Worm (Caenorhabditis elegans) whole organism, late embryonic: ENCODE data around the gene K07E8.6.
A peak's percentile ranks its signal among the peaks of the same experiment; 100 is the strongest.

Experiments used
- C38D4.7 ChIP-seq: fragments of 200-800 bp; sonication (Bioruptor generic); optimal IDR thresholded peaks from 2 replicates; lab custom pipeline; 2018; ENCODE audit warnings: mild to moderate bottlenecking, missing genetic modification characterization, moderate library complexity, missing compliant biosample characterization
- ama-1 ChIP-seq: fragments of 150-350 bp; optimal IDR thresholded peaks from 2 replicates; lab custom pipeline; 2014
- ceh-14 ChIP-seq: sonication (generic microtip); optimal IDR thresholded peaks from 2 replicates; lab custom pipeline; 2016; ENCODE audit warnings: missing genotype, missing genetic modification characterization, missing compliant biosample characterization
- dmd-4 ChIP-seq: sonication (generic microtip); optimal IDR thresholded peaks from 2 replicates; lab custom pipeline; 2016; ENCODE audit warnings: borderline replicate concordance, missing genetic modification characterization, missing compliant biosample characterization
- dve-1 ChIP-seq: sonication (generic microtip); optimal IDR thresholded peaks from 2 replicates; lab custom pipeline; 2017; ENCODE audit warnings: antibody characterized with exemption, mild to moderate bottlenecking, missing genetic modification characterization, missing compliant biosample characterization
- elt-2 ChIP-seq: sonication (generic microtip); optimal IDR thresholded peaks from 2 replicates; lab custom pipeline; 2016; ENCODE audit warnings: missing genetic modification reagents, missing genetic modification characterization, missing compliant biosample characterization
- fax-1 ChIP-seq: sonication (generic microtip); optimal IDR thresholded peaks from 2 replicates; lab custom pipeline; 2016; ENCODE audit warnings: missing genotype, missing genetic modification characterization, missing compliant biosample characterization
- mec-3 ChIP-seq: sonication (generic microtip); optimal IDR thresholded peaks from 2 replicates; lab custom pipeline; 2016; ENCODE audit warnings: borderline replicate concordance, missing genetic modification characterization, missing compliant biosample characterization
- nfya-1 ChIP-seq: sonication (generic microtip); optimal IDR thresholded peaks from 2 replicates; lab custom pipeline; 2017; ENCODE audit warnings: missing genetic modification characterization, mild to moderate bottlenecking, missing compliant biosample characterization, antibody characterized with exemption, moderate library complexity
- pag-3 ChIP-seq: sonication (generic microtip); optimal IDR thresholded peaks from 2 replicates; lab custom pipeline; 2016; ENCODE audit warnings: missing compliant biosample characterization, missing genetic modification characterization, borderline replicate concordance
- pax-1 ChIP-seq: fragments of 150-350 bp; optimal IDR thresholded peaks from 2 replicates; lab custom pipeline; 2014; ENCODE audit warnings: missing biosample characterization, missing genetic modification characterization
- pqm-1 ChIP-seq: sonication (generic microtip); optimal IDR thresholded peaks from 2 replicates; lab custom pipeline; 2016; ENCODE audit warnings: missing genetic modification characterization, missing compliant biosample characterization
- rnt-1 ChIP-seq: sonication (generic microtip); optimal IDR thresholded peaks from 2 replicates; lab custom pipeline; 2016; ENCODE audit warnings: missing genetic modification characterization, missing compliant biosample characterization

- no peak for TF ChIP-seq pag-3 (tag; lab: Kevin White, UChicago)
- no peak for TF ChIP-seq ceh-14 (tag; lab: Kevin White, UChicago)
- no peak for TF ChIP-seq pax-1 (tag; lab: Kevin White, UChicago)
- TF ChIP-seq dve-1 (tag; lab: Kevin White, UChicago): no peak
- no peak for TF ChIP-seq ama-1 (lab: Kevin White, UChicago)
- TF ChIP-seq C38D4.7 (GFP tag; lab: Kevin White, UChicago): no peak
- TF ChIP-seq fax-1 (tag; lab: Kevin White, UChicago): no peak
- no peak for TF ChIP-seq pqm-1
- TF ChIP-seq rnt-1 (tag; lab: Kevin White, UChicago): no peak
- peak; percentile 45 for TF ChIP-seq nfya-1 (tag; lab: Kevin White, UChicago)
- TF ChIP-seq mec-3 (tag; lab: Kevin White, UChicago): no peak
- no peak for TF ChIP-seq dmd-4 (tag; lab: Kevin White, UChicago)
- no peak for TF ChIP-seq elt-2
Measured at ce11 chrII:622478-622877, 16.9 kb downstream of the K07E8.6 start.
